Fruit fly (Drosophila melanogaster): ENCODE measurements around the gene Sec13.

Sec13 gene

dm6 chr3R:23334036-23334744, 21.9 kb upstream of the Sec13 start (continued):
- peak; percentile 67 for TF ChIP-seq CG3032 (tag; optimal IDR thresholded peaks at IDR 0.05)
- no peak for TF ChIP-seq Ets21C (GFP tag; optimal IDR thresholded peaks at IDR 0.05)
- TF ChIP-seq svp (GFP tag): peak; percentile 73
- TF ChIP-seq acj6 (GFP tag; optimal IDR thresholded peaks at IDR 0.05): peak; percentile 29
- TF ChIP-seq CG9139 (GFP tag; optimal IDR thresholded peaks at IDR 0.05): peak; percentile 99
- peak; percentile 61 for TF ChIP-seq Sox14 (GFP tag; optimal IDR thresholded peaks at IDR 0.05)
- peak; percentile 82 for TF ChIP-seq vri (GFP tag; optimal IDR thresholded peaks at IDR 0.05)
- TF ChIP-seq eg (GFP tag; IDR thresholded peaks at IDR 0.05): peak; percentile 98
- TF ChIP-seq spab (GFP tag; optimal IDR thresholded peaks at IDR 0.05): peak; percentile 98
- TF ChIP-seq CG8119 (GFP tag; IDR thresholded peaks at IDR 0.05): peak; percentile 95
- peak; percentile 22 for TF ChIP-seq topi (GFP tag; optimal IDR thresholded peaks at IDR 0.05)
- peak; percentile 86 for TF ChIP-seq achi (GFP tag; optimal IDR thresholded peaks at IDR 0.05)
- no peak for TF ChIP-seq Hr38 (GFP tag; optimal IDR thresholded peaks at IDR 0.05)
- peak; percentile 97 for TF ChIP-seq CG6808 (GFP tag; optimal IDR thresholded peaks at IDR 0.05)
- peak; percentile 61; the same call in 1 of the 2 replicates for TF ChIP-seq CG11294 (GFP tag; IDR thresholded peaks at IDR 0.05)
- TF ChIP-seq Blimp-1 (GFP tag; optimal IDR thresholded peaks at IDR 0.05): peak; percentile 97
- TF ChIP-seq CG10669 (GFP tag; optimal IDR thresholded peaks at IDR 0.05): peak; percentile 94

- peak; percentile 55 for TF ChIP-seq CG34406 (GFP tag; optimal IDR thresholded peaks at IDR 0.05)
- TF ChIP-seq CG6808 (GFP tag; optimal IDR thresholded peaks at IDR 0.05): peak; percentile 12
- TF ChIP-seq Gug (GFP tag; IDR thresholded peaks at IDR 0.05): peak; percentile 54
- peak; percentile 63 for TF ChIP-seq Hr39 (GFP tag; optimal IDR thresholded peaks at IDR 0.05)
- TF ChIP-seq Sox15 (GFP tag; optimal IDR thresholded peaks at IDR 0.05): peak; percentile 65
- TF ChIP-seq CG16779 (tag; optimal IDR thresholded peaks at IDR 0.05): no peak
- peak; percentile 75 for TF ChIP-seq CG6163 (GFP tag; IDR thresholded peaks at IDR 0.05)
- peak; percentile 68 for TF ChIP-seq achi (GFP tag; optimal IDR thresholded peaks at IDR 0.05)
- TF ChIP-seq CG6792 (GFP tag; optimal IDR thresholded peaks at IDR 0.05): peak; percentile 69
- TF ChIP-seq Sox14 (GFP tag; optimal IDR thresholded peaks at IDR 0.05): peak; percentile 63
- peak; percentile 33 for TF ChIP-seq Sox102F (GFP tag; optimal IDR thresholded peaks at IDR 0.05)
- peak; percentile 78 for TF ChIP-seq OdsH (GFP tag; optimal IDR thresholded peaks at IDR 0.05)
- TF ChIP-seq cyc (GFP tag; optimal IDR thresholded peaks at IDR 0.05): peak; percentile 65
- TF ChIP-seq CG8119 (GFP tag; IDR thresholded peaks at IDR 0.05): peak; percentile 52; the same call in 1 of the 3 replicates
- TF ChIP-seq lz (GFP tag; optimal IDR thresholded peaks at IDR 0.05): peak; percentile 44
- peak; percentile 95 for TF ChIP-seq Eip78C (GFP tag)
- TF ChIP-seq Hr38 (GFP tag; optimal IDR thresholded peaks at IDR 0.05): no peak
- TF ChIP-seq fkh (GFP tag; optimal IDR thresholded peaks at IDR 0.05): no peak
- TF ChIP-seq Ets21C (GFP tag; optimal IDR thresholded peaks at IDR 0.05): peak; percentile 22
- peak; percentile 25 for TF ChIP-seq CG6276 (GFP tag; optimal IDR thresholded peaks at IDR 0.05)
- peak; percentile 53 for TF ChIP-seq CG11762 (GFP tag; optimal IDR thresholded peaks at IDR 0.05; ENCODE audit: insufficient read depth)
- TF ChIP-seq Met (GFP tag; optimal IDR thresholded peaks at IDR 0.05): peak; percentile 70
- peak; percentile 16 for TF ChIP-seq CG4318 (GFP tag; optimal IDR thresholded peaks at IDR 0.05)
- TF ChIP-seq Hr4 (GFP tag; optimal IDR thresholded peaks at IDR 0.05): peak; percentile 77
- peak; percentile 63 for TF ChIP-seq CG8319 (GFP tag; optimal IDR thresholded peaks at IDR 0.05)
- TF ChIP-seq salr (GFP tag; optimal IDR thresholded peaks at IDR 0.05): peak; percentile 7 to 48
- TF ChIP-seq CG10631 (GFP tag; optimal IDR thresholded peaks at IDR 0.05): peak; percentile 66
- TF ChIP-seq Smox (GFP tag; optimal IDR thresholded peaks at IDR 0.05): peak; percentile 60
- no peak for TF ChIP-seq Blimp-1 (GFP tag; optimal IDR thresholded peaks at IDR 0.05)
- TF ChIP-seq fd85E (GFP tag; optimal IDR thresholded peaks at IDR 0.05): no peak
- TF ChIP-seq ss (GFP tag; optimal IDR thresholded peaks at IDR 0.05): peak; percentile 12 to 47
- peak; percentile 69 for TF ChIP-seq fd59A (GFP tag; optimal IDR thresholded peaks at IDR 0.05)
- peak; percentile 58 for TF ChIP-seq eg (GFP tag; IDR thresholded peaks at IDR 0.05)
- TF ChIP-seq CG1621 (tag; optimal IDR thresholded peaks at IDR 0.05): peak; percentile 58
- TF ChIP-seq Ets96B (tag; optimal IDR thresholded peaks at IDR 0.05): peak; percentile 79
- TF ChIP-seq acj6 (GFP tag; optimal IDR thresholded peaks at IDR 0.05): peak; percentile 75
- peak; percentile 55 for TF ChIP-seq CG32006 (GFP tag; optimal IDR thresholded peaks at IDR 0.05)
- TF ChIP-seq Eip75B (GFP tag; optimal IDR thresholded peaks at IDR 0.05): peak; percentile 35
- peak; percentile 66 for TF ChIP-seq CG8632 (GFP tag; optimal IDR thresholded peaks at IDR 0.05)
- peak; percentile 35 for TF ChIP-seq net (GFP tag; optimal IDR thresholded peaks at IDR 0.05)
These were observed 21.2 kb upstream of the Sec13 start for dm6 chr3R:23334866-23335265.

All from whole organism, prepupa.